Fruit fly (Drosophila melanogaster): ENCODE measurements around the gene Nuak.

The Nuak gene

DNA sequence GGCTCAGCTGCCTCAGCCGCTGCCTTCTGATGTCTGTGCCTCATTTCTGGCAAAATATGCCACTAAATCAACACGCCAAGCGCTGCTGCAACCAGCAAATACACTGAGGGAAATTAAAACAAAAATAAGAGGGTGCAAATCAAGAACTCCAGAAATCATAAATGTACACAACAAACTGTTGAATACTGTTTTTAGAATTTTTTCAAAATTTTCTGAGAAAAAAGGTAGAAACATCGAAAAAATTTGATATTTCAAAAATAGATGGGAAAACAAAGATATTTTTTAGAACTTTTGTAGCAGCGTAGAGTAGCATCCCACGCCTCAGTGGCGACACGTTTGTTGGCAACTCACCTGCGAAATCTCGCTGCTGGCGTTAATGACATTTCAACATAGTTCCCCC is 8.6 kb downstream of the Nuak start (continued):
- TF ChIP-seq CG6683 (GFP tag; optimal IDR thresholded peaks at IDR 0.05) (no peak), dpn (GFP tag; optimal IDR thresholded peaks at IDR 0.05) (no peak), Xbp1 (GFP tag; optimal IDR thresholded peaks at IDR 0.05) (peak; percentile 40), H15 (GFP tag; IDR thresholded peaks at IDR 0.05) (no peak), Hsf (GFP tag; optimal IDR thresholded peaks at IDR 0.05) (no peak), lbe (GFP tag; optimal IDR thresholded peaks at IDR 0.05) (no peak), pnt (GFP tag; optimal IDR thresholded peaks at IDR 0.05) (no peak), Dip3 (GFP tag; optimal IDR thresholded peaks at IDR 0.05) (no peak), CG6854 (GFP tag; optimal IDR thresholded peaks at IDR 0.05) (no peak), caup (GFP tag; optimal IDR thresholded peaks at IDR 0.05; ENCODE audit: severe bottlenecking) (no peak), CG12659 (GFP tag; optimal IDR thresholded peaks at IDR 0.05) (no peak), CG11456 (GFP tag; IDR thresholded peaks at IDR 0.05) (no peak), CG10431 (GFP tag; optimal IDR thresholded peaks at IDR 0.05) (no peak), wek (GFP tag; optimal IDR thresholded peaks at IDR 0.05) (no peak), sr (GFP tag; IDR thresholded peaks at IDR 0.05) (peak; percentile 80; the same call in 1 of the 3 replicates), CG33557 (GFP tag; optimal IDR thresholded peaks at IDR 0.05) (no peak), Sox100B (GFP tag; optimal IDR thresholded peaks at IDR 0.05) (peak; percentile 14), maf-S (GFP tag; optimal IDR thresholded peaks at IDR 0.05) (no peak), run (tag; optimal IDR thresholded peaks at IDR 0.05) (no peak), CG10565 (GFP tag; optimal IDR thresholded peaks at IDR 0.05) (no peak), pita (GFP tag; optimal IDR thresholded peaks at IDR 0.05) (no peak), Hr78 (GFP tag; optimal IDR thresholded peaks at IDR 0.05) (no peak), row (GFP tag; IDR thresholded peaks at IDR 0.05) (peak; percentile 50), sd (tag; optimal IDR thresholded peaks at IDR 0.05) (peak; percentile 8), CG15696 (tag; optimal IDR thresholded peaks at IDR 0.05) (no peak), CG16863 (GFP tag; optimal IDR thresholded peaks at IDR 0.05) (no peak), eyg (GFP tag; optimal IDR thresholded peaks at IDR 0.05) (peak; percentile 4), ems (GFP tag; optimal IDR thresholded peaks at IDR 0.05) (no peak), vvl (GFP tag; IDR thresholded peaks at IDR 0.05) (peak; percentile 45; the same call in 1 of the 2 replicates), Ada2b (GFP tag; IDR thresholded peaks at IDR 0.05) (peak; percentile 51), CG11247 (GFP tag; IDR thresholded peaks at IDR 0.05) (no peak), zen2 (GFP tag; IDR thresholded peaks at IDR 0.05; ENCODE audit: partially characterized antibody) (no peak), Gsc (GFP tag; IDR thresholded peaks at IDR 0.05) (no peak), Bdp1 (GFP tag; optimal IDR thresholded peaks at IDR 0.05) (no peak), CHES-1-like (GFP tag; optimal IDR thresholded peaks at IDR 0.05) (no peak), Xrp1 (GFP tag; IDR thresholded peaks at IDR 0.05) (peak; percentile 37; the same call in 1 of the 2 replicates), hkb (optimal IDR thresholded peaks at IDR 0.05) (no peak), hkb (GFP tag; IDR thresholded peaks at IDR 0.05) (peak; percentile 64; the same call in 1 of the 2 replicates), dimm (GFP tag; IDR thresholded peaks at IDR 0.05) (no peak), C15 (GFP tag; IDR thresholded peaks at IDR 0.05) (no peak), CG17612 (GFP tag; IDR thresholded peaks at IDR 0.05) (no peak), Nf-YB (GFP tag; optimal IDR thresholded peaks at IDR 0.05) (no peak), Hand (GFP tag; optimal IDR thresholded peaks at IDR 0.05) (no peak), Kr (GFP tag; optimal IDR thresholded peaks at IDR 0.05) (no peak), danr (GFP tag; IDR thresholded peaks at IDR 0.05) (no peak), Neu2 (GFP tag; optimal IDR thresholded peaks at IDR 0.05; ENCODE audit: borderline replicate concordance) (no peak), dmrt11E (tag; optimal IDR thresholded peaks at IDR 0.05) (no peak), Atf3 (GFP tag; optimal IDR thresholded peaks at IDR 0.05) (no peak), gfzf (GFP tag; optimal IDR thresholded peaks at IDR 0.05) (no peak), Nf-YA (GFP tag; IDR thresholded peaks at IDR 0.05) (no peak), CG9609 (GFP tag; optimal IDR thresholded peaks at IDR 0.05) (no peak), YL-1 (GFP tag; optimal IDR thresholded peaks at IDR 0.05) (no peak)

Measured in whole organism, embryonic.